Worm (Caenorhabditis elegans) whole organism, L3 larva: Measurements from ENCODE around the gene nos-2.
A peak's percentile ranks its signal among the peaks of the same experiment; 100 is the strongest.

Experiments used
- ZK546.5 ChIP-seq: sonication (generic microtip); optimal IDR thresholded peaks from 2 replicates; lab custom pipeline; 2017; ENCODE audit warnings: missing biosample characterization, missing genetic modification characterization
- aly-2 ChIP-seq: fragments of 150-350 bp; optimal IDR thresholded peaks from 2 replicates; lab custom pipeline; 2014; ENCODE audit warnings: missing biosample characterization, missing genetic modification characterization
- ama-1 ChIP-seq: fragments of 150-350 bp; optimal IDR thresholded peaks from 2 replicates; lab custom pipeline; 2018
- ceh-28 ChIP-seq: fragments of 150-350 bp; optimal IDR thresholded peaks from 2 replicates; lab custom pipeline; 2014; ENCODE audit warnings: missing biosample characterization, missing genetic modification reagents, missing genetic modification characterization
- ceh-9 ChIP-seq: sonication (generic microtip); optimal IDR thresholded peaks from 2 replicates; lab custom pipeline; 2018; ENCODE audit warnings: missing biosample characterization, missing genetic modification characterization
- egl-5 ChIP-seq: fragments of 150-350 bp; optimal IDR thresholded peaks from 2 replicates; lab custom pipeline; 2017; ENCODE audit warnings: missing biosample characterization, missing genetic modification reagents, missing genetic modification characterization, inconsistent platforms
- elt-1 ChIP-seq: fragments of 150-350 bp; optimal IDR thresholded peaks from 2 replicates; lab custom pipeline; 2014; ENCODE audit warnings: missing biosample characterization, missing genetic modification characterization
- elt-2 ChIP-seq: sonication (generic microtip); optimal IDR thresholded peaks from 2 replicates; lab custom pipeline; 2016; ENCODE audit warnings: missing genetic modification reagents, mild to moderate bottlenecking, missing genetic modification characterization, missing compliant biosample characterization
- elt-3 ChIP-seq, 3 experiments: fragments of 150-350 bp in 1 of 3; sonication (generic microtip) in 2 of 3; optimal IDR thresholded peaks; 2 replicates in 2 of 3; 4 replicates in 1 of 3; lab custom pipeline; 2014 to 2017; ENCODE audit warnings: missing biosample characterization in 3 of 3, missing genetic modification characterization in 3 of 3
- eor-1 ChIP-seq, 2 experiments: fragments of 150-350 bp; optimal IDR thresholded peaks; 2 replicates each; lab custom pipeline; 2014 to 2018; ENCODE audit warnings: missing biosample characterization in 2 of 2, missing genetic modification characterization in 2 of 2
- fkh-2 ChIP-seq: fragments of 150-350 bp; optimal IDR thresholded peaks from 2 replicates; lab custom pipeline; 2014; ENCODE audit warnings: missing biosample characterization, missing genetic modification reagents, missing genetic modification characterization
- fos-1 ChIP-seq: fragments of 150-350 bp; optimal IDR thresholded peaks from 2 replicates; lab custom pipeline; 2014; ENCODE audit warnings: missing biosample characterization, missing genetic modification characterization
- hmg-11 ChIP-seq: sonication (generic microtip); optimal IDR thresholded peaks from 2 replicates; lab custom pipeline; 2016; ENCODE audit warnings: missing genetic modification characterization, missing compliant biosample characterization
- lin-15B ChIP-seq: fragments of 150-350 bp; optimal IDR thresholded peaks from 2 replicates; lab custom pipeline; 2014; ENCODE audit warnings: missing biosample characterization, missing genetic modification characterization
- lin-39 ChIP-seq: fragments of 150-350 bp; optimal IDR thresholded peaks from 2 replicates; lab custom pipeline; 2018; ENCODE audit warnings: missing biosample characterization, missing genetic modification reagents, missing genetic modification characterization
- lsy-12 ChIP-seq: sonication (generic microtip); optimal IDR thresholded peaks from 2 replicates; lab custom pipeline; 2016; ENCODE audit warnings: mild to moderate bottlenecking, missing genetic modification characterization, missing compliant biosample characterization
- mdl-1 ChIP-seq: fragments of 150-350 bp; optimal IDR thresholded peaks from 2 replicates; lab custom pipeline; 2014; ENCODE audit warnings: missing biosample characterization, missing genetic modification characterization
- mml-1 ChIP-seq: fragments of 150-350 bp; sonication (generic microtip); optimal IDR thresholded peaks from 3 replicates; lab custom pipeline; 2014; ENCODE audit warnings: missing biosample characterization, missing genetic modification characterization
- nfya-1 ChIP-seq: sonication (generic microtip); optimal IDR thresholded peaks from 2 replicates; lab custom pipeline; 2017; ENCODE audit warnings: missing genetic modification characterization, mild to moderate bottlenecking, missing compliant biosample characterization, antibody characterized with exemption, moderate library complexity; ENCODE audit not compliant: insufficient read depth
- nhr-11 ChIP-seq: fragments of 150-350 bp; optimal IDR thresholded peaks from 2 replicates; lab custom pipeline; 2014; ENCODE audit warnings: missing biosample characterization, missing genetic modification characterization
- nhr-237 ChIP-seq: fragments of 150-350 bp; optimal IDR thresholded peaks from 2 replicates; lab custom pipeline; 2014; ENCODE audit warnings: missing biosample characterization, missing genetic modification characterization
- nhr-25 ChIP-seq: sonication (generic microtip); optimal IDR thresholded peaks from 2 replicates; lab custom pipeline; 2017; ENCODE audit warnings: missing biosample characterization, missing genetic modification characterization
- nhr-28 ChIP-seq: fragments of 150-350 bp; optimal IDR thresholded peaks from 2 replicates; lab custom pipeline; 2014; ENCODE audit warnings: missing biosample characterization, missing genetic modification characterization
- nhr-43 ChIP-seq: sonication (generic microtip); optimal IDR thresholded peaks from 2 replicates; lab custom pipeline; 2016; ENCODE audit warnings: mild to moderate bottlenecking, missing genetic modification characterization, missing compliant biosample characterization; ENCODE audit not compliant: poor library complexity, severe bottlenecking
- nhr-76 ChIP-seq: fragments of 150-350 bp; sonication (generic microtip); optimal IDR thresholded peaks from 5 replicates; lab custom pipeline; 2014; ENCODE audit warnings: missing biosample characterization, missing genetic modification characterization
- pha-4 ChIP-seq: fragments of 150-350 bp; optimal IDR thresholded peaks from 2 replicates; lab custom pipeline; 2014; ENCODE audit warnings: missing biosample characterization, missing genetic modification reagents, missing genetic modification characterization
- pqm-1 ChIP-seq: fragments of 150-350 bp; optimal IDR thresholded peaks from 2 replicates; lab custom pipeline; 2017; ENCODE audit warnings: missing biosample characterization, missing genetic modification characterization, inconsistent platforms
- sea-2 ChIP-seq: fragments of 150-350 bp; sonication (generic microtip); optimal IDR thresholded peaks from 4 replicates; lab custom pipeline; 2014; ENCODE audit warnings: missing biosample characterization, missing genetic modification reagents, missing genetic modification characterization
- skn-1 ChIP-seq: fragments of 150-350 bp; optimal IDR thresholded peaks from 2 replicates; lab custom pipeline; 2014; ENCODE audit warnings: missing biosample characterization, missing genetic modification characterization
- snpc-4 ChIP-seq: fragments of 150-350 bp; optimal IDR thresholded peaks from 2 replicates; lab custom pipeline; 2014; ENCODE audit warnings: missing biosample characterization, missing genetic modification characterization
- tbx-2 ChIP-seq: sonication (generic microtip); optimal IDR thresholded peaks from 2 replicates; lab custom pipeline; 2016; ENCODE audit warnings: mild to moderate bottlenecking, missing genetic modification characterization, missing compliant biosample characterization
- unc-39 ChIP-seq: sonication (generic microtip); optimal IDR thresholded peaks from 4 replicates; lab custom pipeline; 2017; ENCODE audit warnings: missing biosample characterization, missing genetic modification characterization
- unc-62 ChIP-seq: fragments of 150-350 bp; sonication (generic microtip); optimal IDR thresholded peaks from 4 replicates; lab custom pipeline; 2014; ENCODE audit warnings: missing biosample characterization, missing genetic modification reagents, missing genetic modification characterization
- zag-1 ChIP-seq: fragments of 150-350 bp; optimal IDR thresholded peaks from 2 replicates; lab custom pipeline; 2014; ENCODE audit warnings: missing biosample characterization, missing genetic modification characterization
- ztf-11 ChIP-seq: fragments of 150-350 bp; optimal IDR thresholded peaks from 2 replicates; lab custom pipeline; 2014; ENCODE audit warnings: missing biosample characterization, missing genetic modification characterization
- ztf-4 ChIP-seq: fragments of 150-350 bp; optimal IDR thresholded peaks from 2 replicates; lab custom pipeline; 2014; ENCODE audit warnings: missing biosample characterization, missing genetic modification characterization

Gene nos-2

ce11 chrII:7050021-7050722, 15.2 kb upstream of the nos-2 start, which contains the start of the genes tcer-1 and ZK1127.5 (continued):
- no peak for TF ChIP-seq nhr-43
- TF ChIP-seq ztf-11 (tag; lab: Kevin White, UChicago) = no peak
- TF ChIP-seq ztf-4 (tag; lab: Kevin White, UChicago) = no peak
- peak; percentile 25 for TF ChIP-seq nhr-25 (tag; lab: Kevin White, UChicago)
- TF ChIP-seq unc-62 (GFP tag; lab: Kevin White, UChicago) = no peak
- TF ChIP-seq hmg-11 (tag; lab: Kevin White, UChicago) = peak; percentile 70
- no peak for TF ChIP-seq fkh-2
- TF ChIP-seq lsy-12 (tag; lab: Kevin White, UChicago) = no peak
- TF ChIP-seq snpc-4 (tag; lab: Kevin White, UChicago) = peak; percentile 64
- TF ChIP-seq nhr-28 (tag; lab: Kevin White, UChicago) = no peak
- no peak for TF ChIP-seq ceh-28 (tag; lab: Kevin White, UChicago)
- no peak for TF ChIP-seq nhr-11 (tag; lab: Kevin White, UChicago)
- no peak for TF ChIP-seq elt-3 (tag; optimal IDR thresholded peaks at IDR 0.05; lab: Kevin White, UChicago)
- TF ChIP-seq pqm-1 = peak; percentile 21
- TF ChIP-seq egl-5 (tag; lab: Kevin White, UChicago) = peak; percentile 53
- TF ChIP-seq eor-1 (tag; optimal IDR thresholded peaks at IDR 0.05; lab: Kevin White, UChicago) = no peak
- TF ChIP-seq mml-1 (tag; lab: Kevin White, UChicago) = no peak
- TF ChIP-seq ama-1 = no peak
- no peak for TF ChIP-seq sea-2 (GFP tag; lab: Kevin White, UChicago)
- no peak for TF ChIP-seq zag-1 (tag; lab: Kevin White, UChicago)
- TF ChIP-seq nhr-76 (tag; lab: Kevin White, UChicago) = no peak
- TF ChIP-seq elt-2 (tag; lab: Kevin White, UChicago) = peak; percentile 37
- TF ChIP-seq nhr-237 (tag; lab: Kevin White, UChicago) = no peak
- no peak for TF ChIP-seq unc-39 (tag; lab: Kevin White, UChicago)

ce11 chrII:7051778-7052177, 13.6 kb upstream of the nos-2 start, which contains the start of gene ZK1127.12:
TSS of gene ZK1127.12 (plus strand) at chrII:7052078.
- TF ChIP-seq lin-39 (no peak), fos-1 (tag; lab: Kevin White, UChicago) (no peak), nhr-25 (tag; lab: Kevin White, UChicago) (no peak), nhr-28 (tag; lab: Kevin White, UChicago) (no peak), egl-5 (tag; lab: Kevin White, UChicago) (no peak), mdl-1 (tag; lab: Kevin White, UChicago) (no peak), zag-1 (tag; lab: Kevin White, UChicago) (no peak), sea-2 (GFP tag; lab: Kevin White, UChicago) (no peak), nfya-1 (no peak), ztf-4 (tag; lab: Kevin White, UChicago) (no peak), lin-15B (no peak)

- TF ChIP-seq skn-1 (tag; lab: Kevin White, UChicago) (no peak), tbx-2 (tag; lab: Kevin White, UChicago) (no peak), aly-2 (tag; lab: Kevin White, UChicago) (no peak), ceh-28 (tag; lab: Kevin White, UChicago) (no peak), ZK546.5 (tag; lab: Kevin White, UChicago) (no peak), elt-1 (tag; lab: Kevin White, UChicago) (no peak), lin-15B (no peak), fkh-2 (no peak), nfya-1 (no peak), ceh-9 (no peak), pha-4 (tag; lab: Kevin White, UChicago) (no peak), pqm-1 (no peak), egl-5 (tag; lab: Kevin White, UChicago) (no peak), nhr-11 (tag; lab: Kevin White, UChicago) (no peak)
Measured at ce11 chrII:7053001-7053400, 12.4 kb upstream of the nos-2 start, which contains the start of gene ZK1127.13. TSS of gene ZK1127.13 (plus strand) at chrII:7053301.

- TF ChIP-seq nhr-43 (no peak), nhr-11 (tag; lab: Kevin White, UChicago) (no peak), lin-15B (no peak), pha-4 (tag; lab: Kevin White, UChicago) (no peak), snpc-4 (tag; lab: Kevin White, UChicago) (no peak), elt-1 (tag; lab: Kevin White, UChicago) (no peak), egl-5 (tag; lab: Kevin White, UChicago) (no peak), lin-39 (no peak), pqm-1 (no peak), fos-1 (tag; lab: Kevin White, UChicago) (no peak), elt-3 (tag; optimal IDR thresholded peaks at IDR 0.05; lab: Kevin White, UChicago) (no peak), nhr-25 (tag; lab: Kevin White, UChicago) (no peak)
- TF ChIP-seq, all 47 proteins: peak for 0
Measured at ce11 chrII:7053649-7054048, 11.8 kb upstream of the nos-2 start, which contains the start of gene ZK1127.4. TSS of gene ZK1127.4 (plus strand) at chrII:7053949.
